Worm (Caenorhabditis elegans): Measurements from ENCODE around the gene copb-1.

The copb-1 gene

ce11 chrII:3076915-3077314 lies 1.7 kb upstream of the copb-1 start, which contains the start of gene Y25C1A.8 (continued):
- TF ChIP-seq fos-1 (tag; optimal IDR thresholded peaks at IDR 0.05) (peak; percentile 82), nhr-6 (tag; optimal IDR thresholded peaks at IDR 0.05) (peak; percentile 71), mab-5 (tag; optimal IDR thresholded peaks at IDR 0.05) (peak; percentile 93), unc-39 (tag; optimal IDR thresholded peaks at IDR 0.05) (no peak), nhr-10 (tag; optimal IDR thresholded peaks at IDR 0.05) (peak; percentile 48), gmeb-1 (tag; optimal IDR thresholded peaks at IDR 0.05) (peak; percentile 90), nhr-237 (tag; optimal IDR thresholded peaks at IDR 0.05) (peak; percentile 18), elt-1 (tag; optimal IDR thresholded peaks at IDR 0.05) (no peak), unc-55 (GFP tag; optimal IDR thresholded peaks at IDR 0.05) (peak; percentile 97), ZK546.5 (tag; optimal IDR thresholded peaks at IDR 0.05) (peak; percentile 56), ztf-11 (tag; optimal IDR thresholded peaks at IDR 0.05) (no peak)

- TF ChIP-seq F13H6.1 (tag; optimal IDR thresholded peaks at IDR 0.05) (no peak), skn-1 (tag; optimal IDR thresholded peaks at IDR 0.05) (no peak), sma-3 (GFP tag; optimal IDR thresholded peaks at IDR 0.05) (no peak), ztf-1 (GFP tag; conservative IDR thresholded peaks at IDR 0.05) (no peak), nhr-25 (tag; optimal IDR thresholded peaks at IDR 0.05) (no peak), nhr-77 (tag; optimal IDR thresholded peaks at IDR 0.05) (no peak), ceh-16 (tag; optimal IDR thresholded peaks at IDR 0.05) (no peak), gmeb-1 (tag; optimal IDR thresholded peaks at IDR 0.05) (no peak), nhr-11 (tag; optimal IDR thresholded peaks at IDR 0.05) (no peak), nhr-10 (tag; optimal IDR thresholded peaks at IDR 0.05) (no peak), lin-11 (tag; optimal IDR thresholded peaks at IDR 0.05) (no peak), R02D3.7 (tag; optimal IDR thresholded peaks at IDR 0.05) (no peak), nhr-6 (tag; optimal IDR thresholded peaks at IDR 0.05) (no peak), nhr-21 (tag; optimal IDR thresholded peaks at IDR 0.05) (no peak), sem-4 (tag; optimal IDR thresholded peaks at IDR 0.05) (no peak), unc-62 (GFP tag; optimal IDR thresholded peaks at IDR 0.05) (no peak), fos-1 (tag; optimal IDR thresholded peaks at IDR 0.05) (no peak), mbf-1 (tag; optimal IDR thresholded peaks at IDR 0.05) (no peak), blmp-1 (tag; optimal IDR thresholded peaks at IDR 0.05; ENCODE audit: insufficient read depth) (no peak), nhr-12 (tag; optimal IDR thresholded peaks at IDR 0.05) (no peak)
These were observed 8.5 kb downstream of the copb-1 start for ce11 chrII:3087134-3087533.

ce11 chrII:3091268-3091667 lies 12.7 kb downstream of the copb-1 start, which contains the start of gene srg-21:
TSS of gene srg-21 (minus strand) at chrII:3091368.
- TF ChIP-seq unc-55 (GFP tag; optimal IDR thresholded peaks at IDR 0.05) (no peak), nhr-10 (tag; optimal IDR thresholded peaks at IDR 0.05) (no peak), blmp-1 (tag; optimal IDR thresholded peaks at IDR 0.05; ENCODE audit: insufficient read depth) (no peak), dmd-4 (tag; optimal IDR thresholded peaks at IDR 0.05) (no peak), ceh-16 (tag; optimal IDR thresholded peaks at IDR 0.05) (no peak), nhr-77 (tag; optimal IDR thresholded peaks at IDR 0.05) (no peak), R02D3.7 (tag; optimal IDR thresholded peaks at IDR 0.05) (no peak), snpc-4 (tag; optimal IDR thresholded peaks at IDR 0.05) (no peak)

ce11 chrII:3093352-3093751 lies 14.8 kb downstream of the copb-1 start, which contains the start of gene srg-22:
TSS of gene srg-22 (minus strand) at chrII:3093452.
- no peak for TF ChIP-seq egl-27 (tag; optimal IDR thresholded peaks at IDR 0.05)
- no peak for TF ChIP-seq unc-62 (GFP tag; optimal IDR thresholded peaks at IDR 0.05)
- no peak for TF ChIP-seq mdl-1 (tag; optimal IDR thresholded peaks at IDR 0.05)
- TF ChIP-seq blmp-1 (tag; optimal IDR thresholded peaks at IDR 0.05; ENCODE audit: insufficient read depth), result no peak
- TF ChIP-seq nhr-23 (tag; optimal IDR thresholded peaks at IDR 0.05), result no peak
- no peak for TF ChIP-seq nhr-77 (tag; optimal IDR thresholded peaks at IDR 0.05)
- TF ChIP-seq fos-1 (tag; optimal IDR thresholded peaks at IDR 0.05), result no peak
- TF ChIP-seq nhr-10 (tag; optimal IDR thresholded peaks at IDR 0.05), result no peak
- no peak for TF ChIP-seq ztf-4 (tag; optimal IDR thresholded peaks at IDR 0.05)
- no peak for TF ChIP-seq sem-4 (tag; optimal IDR thresholded peaks at IDR 0.05)
- TF ChIP-seq ceh-82 (tag; optimal IDR thresholded peaks at IDR 0.05), result no peak
- TF ChIP-seq elt-3 (tag; optimal IDR thresholded peaks at IDR 0.05), result no peak
- TF ChIP-seq ama-1 (optimal IDR thresholded peaks at IDR 0.05), result no peak
- TF ChIP-seq zag-1 (tag; optimal IDR thresholded peaks at IDR 0.05), result no peak
- no peak for TF ChIP-seq peb-1 (tag; optimal IDR thresholded peaks at IDR 0.05)
- TF ChIP-seq nhr-6 (tag; optimal IDR thresholded peaks at IDR 0.05), result no peak
- no peak for TF ChIP-seq nhr-11 (tag; optimal IDR thresholded peaks at IDR 0.05)
- no peak for TF ChIP-seq gmeb-1 (tag; optimal IDR thresholded peaks at IDR 0.05)

Data from whole organism, L2 larva.